Fruit fly (Drosophila melanogaster) whole organism, prepupa: ENCODE data around the gene Sod1.
"Not testable (repeated sequence)": the region's sequence is repeated elsewhere in the genome, so short reads cannot be mapped to it uniquely, and the experiment has no call there.

ENCODE experiments used
- CG15336 ChIP-seq: fragments of 200-800 bp; sonication (Bioruptor generic); IDR thresholded peaks from 2 replicates; pipeline ENCODE4 v1.3.6; 2022; ENCODE audit warnings: missing biosample characterization, missing genetic modification characterization
- CG16779 ChIP-seq: fragments of 200-800 bp; sonication (Bioruptor generic); optimal IDR thresholded peaks from 3 replicates; lab custom pipeline; 2017; ENCODE audit warnings: missing biosample characterization, mild to moderate bottlenecking, missing genetic modification characterization
- CG3032 ChIP-seq: fragments of 200-800 bp; optimal IDR thresholded peaks from 2 replicates; lab custom pipeline; 2019; ENCODE audit warnings: missing biosample characterization, mild to moderate bottlenecking, missing genetic modification characterization, moderate library complexity
- CG31627 ChIP-seq: fragments of 200-800 bp; sonication (Bioruptor generic); optimal IDR thresholded peaks from 3 replicates; lab custom pipeline; 2016; ENCODE audit warnings: missing biosample characterization, missing genetic modification characterization
- CG3919 ChIP-seq: fragments of 200-800 bp; sonication (Bioruptor generic); optimal IDR thresholded peaks from 3 replicates; lab custom pipeline; 2016; ENCODE audit warnings: missing biosample characterization, missing genetic modification characterization
- CG6163 ChIP-seq: fragments of 200-800 bp; sonication (Bioruptor generic); IDR thresholded peaks from 3 replicates; pipeline ENCODE4 v1.3.6; 2022; ENCODE audit warnings: missing biosample characterization, missing genetic modification characterization
- CG6276 ChIP-seq: fragments of 200-800 bp; sonication (Bioruptor generic); optimal IDR thresholded peaks from 2 replicates; lab custom pipeline; 2017; ENCODE audit warnings: missing biosample characterization, mild to moderate bottlenecking, missing genetic modification characterization
- CG6808 ChIP-seq: fragments of 200-800 bp; sonication (Bioruptor generic); optimal IDR thresholded peaks from 3 replicates; lab custom pipeline; 2017; ENCODE audit warnings: missing biosample characterization, missing genetic modification characterization, mild to moderate bottlenecking, moderate library complexity, missing genetic modification reagents
- CG6854 ChIP-seq: fragments of 200-800 bp; sonication (Bioruptor generic); optimal IDR thresholded peaks from 2 replicates; lab custom pipeline; 2017; ENCODE audit warnings: missing biosample characterization, mild to moderate bottlenecking, missing genetic modification characterization
- CG8119 ChIP-seq: fragments of 200-800 bp; sonication (Bioruptor generic); IDR thresholded peaks from 3 replicates; pipeline ENCODE4 v1.3.6; 2022; ENCODE audit warnings: missing biosample characterization, missing genetic modification characterization
- CG8319 ChIP-seq: fragments of 200-800 bp; sonication (Bioruptor generic); optimal IDR thresholded peaks from 3 replicates; lab custom pipeline; 2016; ENCODE audit warnings: missing biosample characterization, missing genetic modification characterization
- CG8632 ChIP-seq: fragments of 200-800 bp; sonication (Bioruptor generic); optimal IDR thresholded peaks from 3 replicates; lab custom pipeline; 2016; ENCODE audit warnings: missing biosample characterization, missing genetic modification characterization
- CG9139 ChIP-seq: fragments of 200-800 bp; sonication (Bioruptor generic); optimal IDR thresholded peaks from 3 replicates; lab custom pipeline; 2017; ENCODE audit warnings: missing biosample characterization, mild to moderate bottlenecking, missing genetic modification characterization
- Eip75B ChIP-seq: fragments of 200-800 bp; sonication (Bioruptor generic); optimal IDR thresholded peaks from 3 replicates; lab custom pipeline; 2016; ENCODE audit warnings: missing biosample characterization, missing genetic modification characterization
- Eip78C ChIP-seq: fragments of 200-800 bp; sonication (Bioruptor generic); peaks from one replicate; lab custom pipeline; 2016; ENCODE audit warnings: missing biosample characterization, missing genetic modification characterization
- Gug ChIP-seq: fragments of 200-800 bp; sonication (Bioruptor generic); IDR thresholded peaks from 2 replicates; pipeline ENCODE4 v1.3.6; 2022; ENCODE audit warnings: missing biosample characterization, missing genetic modification characterization
- Lpt ChIP-seq: fragments of 200-800 bp; sonication (Bioruptor generic); optimal IDR thresholded peaks from 3 replicates; lab custom pipeline; 2016; ENCODE audit warnings: missing biosample characterization, missing genetic modification characterization
- acj6 ChIP-seq: fragments of 200-800 bp; sonication (Bioruptor generic); optimal IDR thresholded peaks from 3 replicates; lab custom pipeline; 2016; ENCODE audit warnings: missing biosample characterization, missing genetic modification characterization
- cyc ChIP-seq: fragments of 200-800 bp; sonication (Bioruptor generic); optimal IDR thresholded peaks from 3 replicates; lab custom pipeline; 2016; ENCODE audit warnings: missing biosample characterization, missing genetic modification characterization
- dac ChIP-seq: fragments of 200-800 bp; sonication (Bioruptor generic); optimal IDR thresholded peaks from 2 replicates; lab custom pipeline; 2017; ENCODE audit warnings: missing biosample characterization, mild to moderate bottlenecking, missing genetic modification characterization
- dsx ChIP-seq: fragments of 200-800 bp; optimal IDR thresholded peaks from 3 replicates; lab custom pipeline; 2019; ENCODE audit warnings: missing biosample characterization, mild to moderate bottlenecking, missing genetic modification characterization, moderate library complexity; ENCODE audit not compliant: poor library complexity, severe bottlenecking
- eg ChIP-seq: fragments of 200-800 bp; sonication (Bioruptor generic); IDR thresholded peaks from 3 replicates; pipeline ENCODE4 v1.3.6; 2022; ENCODE audit warnings: missing biosample characterization, missing genetic modification characterization
- net ChIP-seq: fragments of 200-800 bp; sonication (Bioruptor generic); optimal IDR thresholded peaks from 3 replicates; lab custom pipeline; 2016; ENCODE audit warnings: missing biosample characterization, missing genetic modification characterization
- salr ChIP-seq, 2 experiments: fragments of 200-800 bp; sonication (Bioruptor generic); optimal IDR thresholded peaks; 3 replicates each; lab custom pipeline; 2016 to 2018; ENCODE audit warnings: missing biosample characterization in 2 of 2, missing genetic modification characterization in 2 of 2, mild to moderate bottlenecking in 1 of 2
- ss ChIP-seq, 2 experiments: fragments of 200-800 bp; sonication (Bioruptor generic); optimal IDR thresholded peaks; 2 replicates in 1 of 2; 3 replicates in 1 of 2; lab custom pipeline; 2017 to 2018; ENCODE audit warnings: mild to moderate bottlenecking in 2 of 2, missing biosample characterization in 2 of 2, missing genetic modification characterization in 2 of 2, moderate library complexity in 1 of 2
- topi ChIP-seq: fragments of 200-800 bp; sonication (Bioruptor generic); optimal IDR thresholded peaks from 3 replicates; lab custom pipeline; 2016; ENCODE audit warnings: missing biosample characterization, missing genetic modification characterization
- vri ChIP-seq: fragments of 200-800 bp; sonication (Bioruptor generic); optimal IDR thresholded peaks from 3 replicates; lab custom pipeline; 2016; ENCODE audit warnings: missing biosample characterization, mild to moderate bottlenecking, missing genetic modification characterization

The Sod1 gene

DNA sequence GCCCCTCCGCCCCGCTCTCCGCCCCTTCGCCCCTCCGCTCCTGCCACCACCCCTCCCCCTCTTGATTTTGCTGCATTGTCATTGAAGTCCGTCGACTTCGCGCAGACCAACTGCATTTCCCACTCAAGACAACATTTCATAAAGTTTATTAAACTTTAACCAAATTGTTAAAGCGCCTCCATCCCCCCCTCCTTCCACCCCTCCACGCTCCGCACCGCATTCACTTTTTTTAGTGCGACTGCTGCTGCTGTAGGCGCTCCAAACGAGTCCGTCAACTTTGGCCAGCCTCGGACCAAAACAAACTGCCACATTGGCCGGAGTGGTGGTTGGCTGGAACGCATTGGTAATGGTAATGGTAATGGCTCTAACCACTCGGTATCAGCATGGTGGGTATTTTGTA, 25.3 kb upstream of the Sod1 start:
- TF ChIP-seq Gug (GFP tag; lab: Robert Waterston, UW) = no peak
- peak; percentile 37 for TF ChIP-seq CG6276 (GFP tag; lab: Kevin White, UChicago)
- peak; percentile 25; the same call in 1 of the 3 replicates for TF ChIP-seq CG8119 (GFP tag; lab: Robert Waterston, UW)
- TF ChIP-seq Eip75B (GFP tag; lab: Kevin White, UChicago) = no peak
- peak; percentile 54 for TF ChIP-seq Lpt (GFP tag; lab: Kevin White, UChicago)
- TF ChIP-seq acj6 (GFP tag; lab: Kevin White, UChicago) = no peak
- TF ChIP-seq eg (GFP tag; lab: Robert Waterston, UW) = peak; percentile 57; the same call in 1 of the 3 replicates
- TF ChIP-seq cyc (GFP tag; lab: Kevin White, UChicago) = no peak
- TF ChIP-seq, all 60 proteins: peak for 4

DNA sequence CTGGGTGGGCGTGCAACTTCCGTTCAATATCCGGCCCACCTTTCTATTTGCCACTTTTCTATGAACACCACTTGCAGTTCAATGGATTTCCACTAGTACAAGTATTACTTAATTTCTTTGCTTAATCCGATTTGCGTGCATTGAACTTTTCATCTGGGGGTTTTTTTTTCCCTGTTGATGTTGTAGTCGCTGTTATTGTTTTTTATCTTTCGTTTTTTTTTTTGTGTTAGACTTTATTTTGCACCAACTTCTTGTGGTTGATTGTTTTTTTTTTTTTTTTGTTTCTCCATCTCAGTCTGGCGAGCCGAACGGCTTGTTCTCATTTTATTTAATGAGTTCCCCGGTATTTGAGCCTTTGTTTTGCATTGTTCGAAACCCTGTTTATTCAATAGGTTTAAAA, 22.8 kb upstream of the Sod1 start:
- TF ChIP-seq dsx (GFP tag; lab: Kevin White, UChicago) (peak; percentile 52), CG16779 (tag; lab: Kevin White, UChicago) (no peak), CG31627 (GFP tag; lab: Kevin White, UChicago) (no peak), CG8319 (no peak), CG15336 (GFP tag; lab: Robert Waterston, UW) (0 out of 2 replicates have a peak, but pooled peaks have one; percentile 7), ss (GFP tag; optimal IDR thresholded peaks at IDR 0.05; lab: Kevin White, UChicago) (peak; percentile 66 to 74), CG6854 (no peak), CG8632 (GFP tag; lab: Kevin White, UChicago) (peak; percentile 46), Eip78C (GFP tag; lab: Kevin White, UChicago) (peak; percentile 70), CG6808 (GFP tag; lab: Kevin White, UChicago) (peak; percentile 68), CG9139 (GFP tag; lab: Kevin White, UChicago) (peak; percentile 63)
- TF ChIP-seq, all 60 proteins: peak for 7

DNA sequence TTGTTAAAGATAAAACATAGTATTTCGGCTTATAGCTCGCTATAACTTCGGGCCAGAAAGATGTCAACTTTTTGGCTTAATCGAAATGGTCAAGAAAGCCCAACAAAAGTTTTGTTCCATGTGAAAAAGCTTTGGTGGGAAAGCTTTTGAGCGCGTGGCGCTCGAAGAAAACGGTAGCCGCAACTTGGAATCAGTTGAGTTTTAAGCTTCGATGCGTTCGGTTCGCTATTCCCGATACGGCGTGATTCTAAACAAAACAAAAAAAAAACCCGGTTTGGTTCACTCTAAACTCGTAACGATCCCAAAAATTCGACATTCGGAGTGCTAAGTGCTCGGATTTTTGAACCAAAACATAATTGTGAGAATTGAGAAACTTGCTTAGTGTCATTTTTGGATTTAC, 22.3 kb upstream of the Sod1 start, which contains the start of gene IRSp53:
TSS of gene IRSp53 (plus strand) at position 204 of the 400 bp plus-strand sequence.
- TF ChIP-seq dac (GFP tag; lab: Kevin White, UChicago) = no peak
- peak; percentile 27; the same call in 1 of the 2 replicates for TF ChIP-seq CG15336 (GFP tag; lab: Robert Waterston, UW)

DNA sequence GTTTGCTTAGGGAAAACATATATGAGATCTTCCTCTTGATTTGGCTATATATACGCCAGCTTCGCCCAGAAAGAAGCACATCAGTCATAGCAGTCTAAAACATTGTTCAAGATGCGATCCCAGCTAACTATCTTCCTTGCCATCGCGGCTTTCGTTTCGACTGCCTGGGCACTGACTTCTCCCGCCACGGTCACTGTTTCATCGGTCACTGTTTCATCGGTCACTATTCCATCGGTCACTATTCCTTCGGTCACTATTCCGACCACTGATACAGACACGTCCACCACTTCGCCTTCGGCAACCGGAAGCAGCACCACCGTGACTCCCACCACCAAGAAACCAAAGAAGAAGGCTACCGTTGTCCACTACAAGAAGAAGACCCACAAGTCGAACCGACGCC, 21.3 kb upstream of the Sod1 start, which contains the start of gene CG14143:
TSS of gene CG14143 (plus strand) at position 102 of the 400 bp plus-strand sequence.
- not testable (repeated sequence) for TF ChIP-seq vri (GFP tag; lab: Kevin White, UChicago); CG31627 (GFP tag; lab: Kevin White, UChicago); eg (GFP tag; lab: Robert Waterston, UW)
- TF ChIP-seq, all 60 proteins: peak for 0; not testable (repeated sequence) for 60

DNA sequence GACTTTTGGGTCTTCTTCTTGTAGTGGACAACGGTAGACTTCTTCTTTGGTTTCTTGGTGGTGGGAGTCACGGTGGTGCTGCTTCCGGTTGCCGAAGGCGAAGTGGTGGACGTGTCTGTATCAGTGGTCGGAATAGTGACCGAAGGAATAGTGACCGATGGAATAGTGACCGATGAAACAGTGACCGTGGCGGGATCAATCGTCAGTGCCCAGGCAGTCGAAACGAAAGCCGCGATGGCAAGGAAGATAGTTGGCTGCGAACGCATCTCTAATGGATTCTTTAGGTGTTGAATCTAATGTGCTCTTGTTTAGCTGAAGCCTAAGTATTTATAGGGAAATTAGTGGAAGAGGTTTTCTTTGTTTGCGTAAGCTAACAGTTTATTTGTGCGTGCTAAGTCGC, 18.5 kb upstream of the Sod1 start, which contains the start of gene CG32074:
TSS of gene CG32074 (minus strand) at position 268 of the 400 bp plus-strand sequence.
- TF ChIP-seq CG9139 (GFP tag; lab: Kevin White, UChicago); CG16779 (tag; lab: Kevin White, UChicago); CG8319: not testable (repeated sequence)

DNA sequence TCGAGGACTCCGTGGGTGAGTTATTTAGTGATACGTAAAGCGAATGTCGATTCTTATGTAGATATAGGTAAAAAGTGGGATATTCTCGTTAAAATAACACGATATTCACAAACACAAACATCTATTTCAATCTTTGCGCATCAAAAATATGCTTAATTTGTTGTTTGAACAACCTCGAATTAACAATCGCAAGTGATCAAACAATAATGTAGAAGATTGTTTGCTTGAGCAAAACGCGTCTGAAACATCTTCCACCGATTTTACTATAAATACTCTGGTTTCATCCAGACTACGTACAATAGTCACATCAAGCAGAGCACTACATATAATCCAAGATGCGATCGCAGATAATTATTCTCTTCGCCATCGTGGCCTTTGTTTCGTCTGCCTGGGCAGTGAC, 17.0 kb upstream of the Sod1 start, which contains the start of gene nol:
TSS of gene nol (plus strand) at position 301 of the 400 bp plus-strand sequence.
- TF ChIP-seq cyc (GFP tag; lab: Kevin White, UChicago) = no peak
- no peak for TF ChIP-seq CG6808 (GFP tag; lab: Kevin White, UChicago)
- TF ChIP-seq acj6 (GFP tag; lab: Kevin White, UChicago) = no peak
- TF ChIP-seq CG3032 (tag; lab: Kevin White, UChicago) = no peak
- no peak for TF ChIP-seq net (GFP tag; lab: Kevin White, UChicago)
- no peak for TF ChIP-seq CG6854
- TF ChIP-seq CG8319 = no peak
- no peak for TF ChIP-seq CG6276 (GFP tag; lab: Kevin White, UChicago)
- no peak for TF ChIP-seq salr (GFP tag; optimal IDR thresholded peaks at IDR 0.05; lab: Kevin White, UChicago)
- no peak for TF ChIP-seq CG6163 (GFP tag; lab: Robert Waterston, UW)
- no peak for TF ChIP-seq CG3919 (GFP tag; lab: Kevin White, UChicago)
- no peak for TF ChIP-seq dsx (GFP tag; lab: Kevin White, UChicago)
- no peak for TF ChIP-seq topi (GFP tag; lab: Kevin White, UChicago)
